Worm (Caenorhabditis elegans) whole organism, midembryonic: ENCODE data around the gene pho-13.

Source experiments
- T22C8.4 ChIP-seq: fragments of 200-800 bp; sonication (Bioruptor generic); IDR thresholded peaks from 2 replicates; pipeline ENCODE4 v1.3.6; 2022; ENCODE audit warnings: missing genetic modification characterization, missing compliant biosample characterization
- cog-1 ChIP-seq: sonication (generic microtip); optimal IDR thresholded peaks from 2 replicates; lab custom pipeline; 2016; ENCODE audit warnings: missing genetic modification characterization, missing compliant biosample characterization
- flt-1 ChIP-seq: fragments of 200-800 bp; sonication (Bioruptor generic); IDR thresholded peaks from 2 replicates; pipeline ENCODE4 v1.3.6; 2022; ENCODE audit warnings: missing genetic modification characterization, missing compliant biosample characterization
- klf-2 ChIP-seq: fragments of 200-800 bp; sonication (Bioruptor generic); conservative IDR thresholded peaks from 2 replicates; pipeline ENCODE4 v1.3.6; 2022; ENCODE audit warnings: missing genetic modification reagents, missing genetic modification characterization, missing compliant biosample characterization
- med-1 ChIP-seq: sonication (generic microtip); optimal IDR thresholded peaks from 2 replicates; lab custom pipeline; 2017; ENCODE audit warnings: missing genetic modification characterization, mild to moderate bottlenecking, missing compliant biosample characterization, antibody characterized with exemption, missing genetic modification reagents; ENCODE audit not compliant: insufficient read depth
- ref-1 ChIP-seq: fragments of 200-800 bp; sonication (Bioruptor generic); conservative IDR thresholded peaks from 2 replicates; pipeline ENCODE4 v1.3.6; 2022; ENCODE audit warnings: missing genetic modification reagents, missing genetic modification characterization, missing compliant biosample characterization
- tab-1 ChIP-seq: fragments of 200-800 bp; sonication (Bioruptor generic); IDR thresholded peaks from 2 replicates; pipeline ENCODE4 v1.3.6; 2022; ENCODE audit warnings: missing genetic modification characterization, missing compliant biosample characterization
- ztf-23 ChIP-seq: fragments of 200-800 bp; sonication (Bioruptor generic); IDR thresholded peaks from 2 replicates; pipeline ENCODE4 v1.3.6; 2022; ENCODE audit warnings: missing genetic modification reagents, missing genetic modification characterization, missing compliant biosample characterization
- ztf-29 ChIP-seq: fragments of 200-800 bp; sonication (Bioruptor generic); IDR thresholded peaks from 2 replicates; pipeline ENCODE4 v1.3.6; 2022; ENCODE audit warnings: missing genetic modification reagents, missing genetic modification characterization, missing compliant biosample characterization

Gene pho-13

DNA sequence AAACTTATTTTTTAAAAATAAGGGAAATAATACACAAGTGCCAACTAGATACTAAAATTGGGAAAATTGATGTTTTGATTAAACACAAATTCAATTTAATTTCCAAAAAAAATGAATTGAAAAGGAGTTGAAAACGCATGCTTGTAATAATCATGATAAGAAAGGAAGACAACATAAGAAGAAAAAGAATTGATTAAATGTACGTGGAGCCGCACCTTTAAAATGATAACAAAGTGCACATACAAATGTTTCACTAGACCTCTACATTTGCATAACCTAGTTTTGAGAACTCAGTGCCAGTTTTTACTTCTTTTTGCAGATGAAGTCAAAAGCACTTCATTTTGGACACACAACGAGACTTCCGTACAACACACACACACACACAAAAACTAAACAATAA, 45.1 kb downstream of the pho-13 start:
- TF ChIP-seq tab-1 (GFP tag; lab: Robert Waterston, UW) (no peak), ztf-23 (no peak), ref-1 (GFP tag; lab: Robert Waterston, UW) (no peak), klf-2 (GFP tag; lab: Robert Waterston, UW) (no peak), cog-1 (tag; lab: Kevin White, UChicago) (no peak), ztf-29 (GFP tag; lab: Robert Waterston, UW) (no peak), flt-1 (GFP tag; lab: Robert Waterston, UW) (no peak), med-1 (GFP tag; lab: Kevin White, UChicago) (no peak), T22C8.4 (GFP tag; lab: Robert Waterston, UW) (no peak)

DNA sequence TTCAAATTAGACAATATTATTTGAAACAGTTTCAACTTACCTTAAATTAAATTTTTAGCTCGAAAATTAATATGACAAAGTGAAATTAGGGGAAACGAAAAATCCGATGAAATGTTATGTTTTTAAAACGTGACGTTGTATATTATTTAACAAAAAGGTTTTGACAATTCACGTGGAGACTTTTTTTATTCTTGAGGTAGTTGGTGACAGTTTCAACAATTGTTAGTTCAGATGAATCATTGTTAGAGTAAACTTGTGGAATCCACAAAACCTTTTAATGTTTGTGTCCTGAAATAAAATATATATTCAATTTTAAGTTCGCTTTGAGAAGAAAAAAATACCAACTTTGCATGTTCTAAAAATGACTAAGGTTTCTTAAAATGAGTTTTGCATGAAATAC, 47.3 kb downstream of the pho-13 start, which contains the start of gene fut-1:
TSS of gene fut-1 (minus strand) at position 101 of the 400 bp plus-strand sequence.
- TF ChIP-seq med-1 (GFP tag; lab: Kevin White, UChicago) (no peak), cog-1 (tag; lab: Kevin White, UChicago) (no peak)

DNA sequence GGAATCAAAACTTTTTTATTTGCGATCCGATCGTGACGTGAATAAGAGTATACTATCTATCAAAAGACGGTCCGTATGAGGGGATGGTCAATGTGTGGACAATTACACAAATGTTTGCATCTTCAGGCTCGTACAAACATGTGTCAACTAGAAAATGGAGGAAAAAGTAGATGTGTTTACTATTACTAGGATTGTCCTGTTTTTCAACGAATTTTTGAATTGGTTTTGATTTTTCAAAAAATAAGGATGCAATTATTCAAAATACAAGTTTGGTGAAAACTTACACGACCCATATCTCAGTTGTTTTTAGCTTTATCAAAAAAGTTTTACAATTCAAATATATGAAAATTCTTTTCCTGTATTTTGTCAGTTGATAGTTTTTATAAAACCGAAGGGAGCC, 51.6 kb downstream of the pho-13 start, which contains the start of gene K08F8.7:
TSS of gene K08F8.7 (minus strand) at position 101 of the 400 bp plus-strand sequence.
- no peak for TF ChIP-seq cog-1 (tag; lab: Kevin White, UChicago)
- no peak for TF ChIP-seq ztf-23
- TF ChIP-seq T22C8.4 (GFP tag; lab: Robert Waterston, UW): no peak
- TF ChIP-seq flt-1 (GFP tag; lab: Robert Waterston, UW): no peak
- no peak for TF ChIP-seq med-1 (GFP tag; lab: Kevin White, UChicago)
- TF ChIP-seq tab-1 (GFP tag; lab: Robert Waterston, UW): no peak
- no peak for TF ChIP-seq ztf-29 (GFP tag; lab: Robert Waterston, UW)
- TF ChIP-seq klf-2 (GFP tag; lab: Robert Waterston, UW): no peak
- TF ChIP-seq ref-1 (GFP tag; lab: Robert Waterston, UW): no peak
